Worm (Caenorhabditis elegans): ENCODE measurements around the gene F26C11.4.

The F26C11.4 gene

DNA sequence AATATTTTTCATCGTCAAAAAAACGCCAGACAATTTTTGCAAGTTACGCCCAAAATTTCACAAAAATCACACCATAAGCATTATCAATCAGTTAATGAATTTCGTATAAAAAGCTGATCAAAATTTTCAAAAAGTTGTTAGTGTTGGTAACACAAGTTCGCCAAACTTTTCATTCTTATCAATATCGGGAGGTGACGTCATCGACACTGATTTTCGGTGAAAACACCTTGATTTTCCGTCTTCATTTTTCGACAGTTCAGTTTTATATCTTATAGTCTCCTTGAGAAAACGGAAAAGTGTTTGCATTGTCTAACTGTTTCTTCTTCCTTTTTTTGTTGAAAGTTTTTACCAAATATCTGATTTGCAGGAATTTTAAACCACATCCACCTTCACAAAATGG is 35.3 kb downstream of the F26C11.4 start, which contains the start of gene C08H9.15:
TSS of gene C08H9.15 (plus strand) at position 368 of the 400 bp plus-strand sequence.
- TF ChIP-seq sma-3 (GFP tag; optimal IDR thresholded peaks at IDR 0.05) (peak; percentile 64), aly-2 (tag; optimal IDR thresholded peaks at IDR 0.05) (no peak), ceh-16 (tag; optimal IDR thresholded peaks at IDR 0.05) (no peak), nhr-11 (tag; optimal IDR thresholded peaks at IDR 0.05) (no peak), egl-27 (tag; optimal IDR thresholded peaks at IDR 0.05) (no peak), dmd-4 (tag; optimal IDR thresholded peaks at IDR 0.05) (no peak), R02D3.7 (tag; optimal IDR thresholded peaks at IDR 0.05) (no peak), snpc-4 (tag; optimal IDR thresholded peaks at IDR 0.05) (no peak), unc-55 (GFP tag; optimal IDR thresholded peaks at IDR 0.05) (no peak), gmeb-1 (tag; optimal IDR thresholded peaks at IDR 0.05) (no peak), ZK546.5 (tag; optimal IDR thresholded peaks at IDR 0.05) (no peak), sem-4 (tag; optimal IDR thresholded peaks at IDR 0.05) (no peak), mab-5 (tag; optimal IDR thresholded peaks at IDR 0.05) (no peak), Y55F3AM.14 (GFP tag; optimal IDR thresholded peaks at IDR 0.05) (no peak), nhr-25 (tag; optimal IDR thresholded peaks at IDR 0.05) (peak; percentile 31), nhr-129 (tag; optimal IDR thresholded peaks at IDR 0.05) (no peak), elt-1 (tag; optimal IDR thresholded peaks at IDR 0.05) (no peak)

DNA sequence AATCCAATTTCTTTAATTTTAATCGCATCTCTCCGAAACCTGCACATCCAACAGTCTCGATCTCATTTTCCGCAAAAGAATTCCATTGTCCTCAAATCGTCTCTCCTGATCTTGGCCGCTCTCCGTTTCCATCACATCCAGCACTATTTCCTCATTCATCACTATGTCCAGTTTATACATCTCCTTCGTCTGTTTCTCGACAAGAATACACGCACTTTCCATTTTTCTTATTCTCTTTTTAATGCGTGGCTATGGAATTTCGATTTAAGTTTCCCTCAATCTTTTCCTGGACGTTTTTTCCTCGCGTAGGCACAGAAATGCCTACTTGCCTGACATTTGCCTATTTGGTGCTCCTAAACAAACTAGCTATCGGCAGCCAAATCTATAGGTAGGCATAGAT is 36.3 kb downstream of the F26C11.4 start:
- TF ChIP-seq crh-2 (tag; optimal IDR thresholded peaks at IDR 0.05): no peak
- no peak for TF ChIP-seq unc-39 (tag; optimal IDR thresholded peaks at IDR 0.05)
- TF ChIP-seq snpc-4 (tag; optimal IDR thresholded peaks at IDR 0.05): no peak
- TF ChIP-seq unc-55 (GFP tag; optimal IDR thresholded peaks at IDR 0.05): no peak
- no peak for TF ChIP-seq F13H6.1 (tag; optimal IDR thresholded peaks at IDR 0.05)
- no peak for TF ChIP-seq elt-3 (tag; optimal IDR thresholded peaks at IDR 0.05)
- no peak for TF ChIP-seq nhr-21 (tag; optimal IDR thresholded peaks at IDR 0.05)
- no peak for TF ChIP-seq elt-1 (tag; optimal IDR thresholded peaks at IDR 0.05)
- TF ChIP-seq gmeb-1 (tag; optimal IDR thresholded peaks at IDR 0.05): no peak
- no peak for TF ChIP-seq sem-4 (tag; optimal IDR thresholded peaks at IDR 0.05)
- TF ChIP-seq ztf-11 (tag; optimal IDR thresholded peaks at IDR 0.05): no peak
- no peak for TF ChIP-seq unc-62 (GFP tag; optimal IDR thresholded peaks at IDR 0.05)
- no peak for TF ChIP-seq nhr-25 (tag; optimal IDR thresholded peaks at IDR 0.05)
- TF ChIP-seq ztf-4 (tag; optimal IDR thresholded peaks at IDR 0.05): no peak

DNA sequence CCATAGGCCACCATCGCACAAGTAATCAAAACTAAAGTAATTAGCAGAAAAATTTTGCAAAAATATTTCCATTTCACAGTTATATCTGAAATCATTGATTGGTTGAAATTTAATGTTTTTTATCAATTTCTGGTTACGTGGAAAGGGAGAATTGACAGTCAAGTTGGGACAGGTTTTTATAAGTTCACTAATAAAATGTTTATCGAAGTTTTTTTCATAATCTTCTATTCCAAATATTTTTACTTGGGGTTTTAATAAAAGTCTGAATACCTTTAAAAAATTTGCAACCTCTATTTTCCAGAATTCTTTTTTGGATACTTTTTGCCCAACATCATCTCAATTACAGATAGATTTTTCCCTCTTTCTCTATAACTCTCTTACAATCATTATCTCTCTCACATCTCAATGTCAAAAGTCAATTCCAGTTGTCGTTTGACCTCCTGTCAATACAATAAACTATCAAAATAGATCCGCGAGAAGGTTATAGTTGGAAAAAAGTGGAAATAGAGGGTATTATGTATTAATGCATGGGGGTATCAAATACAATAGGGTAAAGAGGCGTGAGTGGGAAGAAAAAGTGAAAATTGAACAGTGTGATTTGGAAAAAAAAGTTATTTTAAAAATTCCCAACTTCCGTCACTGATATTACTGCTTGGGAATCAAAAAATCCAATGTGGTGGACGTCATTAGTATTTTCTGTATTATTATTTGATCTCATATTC is 41.4 kb downstream of the F26C11.4 start, which contains the start of the genes chil-2 and ctsa-3.2:
TSS of gene chil-2 (minus strand) at position 101 of the 722 bp plus-strand sequence.
TSS of gene ctsa-3.2 (plus strand) at position 672 of the 722 bp plus-strand sequence.
- TF ChIP-seq ztf-4 (tag; optimal IDR thresholded peaks at IDR 0.05): no peak
- no peak for TF ChIP-seq dmd-4 (tag; optimal IDR thresholded peaks at IDR 0.05)
- TF ChIP-seq Y55F3AM.14 (GFP tag; optimal IDR thresholded peaks at IDR 0.05): no peak
- TF ChIP-seq snpc-4 (tag; optimal IDR thresholded peaks at IDR 0.05): no peak
- TF ChIP-seq unc-55 (GFP tag; optimal IDR thresholded peaks at IDR 0.05): no peak
- TF ChIP-seq mbf-1 (tag; optimal IDR thresholded peaks at IDR 0.05): no peak
- no peak for TF ChIP-seq blmp-1 (tag; optimal IDR thresholded peaks at IDR 0.05; ENCODE audit: insufficient read depth)
- TF ChIP-seq unc-62 (GFP tag; optimal IDR thresholded peaks at IDR 0.05): no peak
- TF ChIP-seq ZK546.5 (tag; optimal IDR thresholded peaks at IDR 0.05): no peak
- no peak for TF ChIP-seq sma-3 (GFP tag; optimal IDR thresholded peaks at IDR 0.05)
- TF ChIP-seq zag-1 (tag; optimal IDR thresholded peaks at IDR 0.05): no peak
- no peak for TF ChIP-seq nhr-23 (tag; optimal IDR thresholded peaks at IDR 0.05)
- TF ChIP-seq sem-4 (tag; optimal IDR thresholded peaks at IDR 0.05): no peak
- no peak for TF ChIP-seq sma-9 (GFP tag; optimal IDR thresholded peaks at IDR 0.05)
- TF ChIP-seq sma-9 (tag; optimal IDR thresholded peaks at IDR 0.05): no peak
- TF ChIP-seq egl-27 (tag; optimal IDR thresholded peaks at IDR 0.05): no peak
- no peak for TF ChIP-seq nhr-129 (tag; optimal IDR thresholded peaks at IDR 0.05)
- TF ChIP-seq nhr-77 (tag; optimal IDR thresholded peaks at IDR 0.05): no peak
- TF ChIP-seq skn-1 (tag; optimal IDR thresholded peaks at IDR 0.05): no peak

DNA sequence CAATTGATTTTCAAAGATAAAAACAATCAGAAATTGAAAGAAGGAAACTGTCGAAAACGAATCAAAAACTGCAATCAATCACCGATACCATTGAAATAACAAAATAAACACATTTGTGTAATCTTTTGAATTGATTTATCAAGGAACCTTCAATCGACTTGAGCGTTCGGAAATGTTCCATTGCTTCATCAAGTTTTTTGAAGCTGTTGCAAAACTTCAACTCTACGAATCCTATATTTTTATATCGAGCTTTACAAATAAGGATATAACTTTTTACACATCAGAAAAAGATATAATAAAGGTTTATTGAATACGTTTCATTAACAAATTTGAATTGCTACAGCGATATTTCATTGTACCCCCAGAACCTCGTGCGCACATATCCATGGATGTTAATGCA is 43.1 kb downstream of the F26C11.4 start, which contains the start of gene chil-8:
TSS of gene chil-8 (minus strand) at position 101 of the 400 bp plus-strand sequence.
- no peak for TF ChIP-seq ztf-1 (GFP tag; conservative IDR thresholded peaks at IDR 0.05)
- TF ChIP-seq mdl-1 (tag; optimal IDR thresholded peaks at IDR 0.05): no peak
- no peak for TF ChIP-seq fos-1 (tag; optimal IDR thresholded peaks at IDR 0.05)
- TF ChIP-seq sma-3 (GFP tag; optimal IDR thresholded peaks at IDR 0.05): no peak
- TF ChIP-seq peb-1 (tag; optimal IDR thresholded peaks at IDR 0.05): no peak
- no peak for TF ChIP-seq gmeb-1 (tag; optimal IDR thresholded peaks at IDR 0.05)
- no peak for TF ChIP-seq lin-39 (tag; optimal IDR thresholded peaks at IDR 0.05)
- no peak for TF ChIP-seq ztf-4 (tag; optimal IDR thresholded peaks at IDR 0.05)
- no peak for TF ChIP-seq ztf-11 (tag; optimal IDR thresholded peaks at IDR 0.05)
- no peak for TF ChIP-seq snpc-4 (tag; optimal IDR thresholded peaks at IDR 0.05)
- no peak for TF ChIP-seq nhr-237 (tag; optimal IDR thresholded peaks at IDR 0.05)
- TF ChIP-seq unc-62 (GFP tag; optimal IDR thresholded peaks at IDR 0.05): no peak
- no peak for TF ChIP-seq sem-4 (tag; optimal IDR thresholded peaks at IDR 0.05)
- no peak for TF ChIP-seq unc-39 (tag; optimal IDR thresholded peaks at IDR 0.05)
- TF ChIP-seq ZK546.5 (tag; optimal IDR thresholded peaks at IDR 0.05): no peak

Data from whole organism, L2 larva.